Fruit fly (Drosophila melanogaster) whole organism, adult: Measurements from ENCODE around the gene Wdr81.
A peak's percentile ranks its signal among the peaks of the same experiment; 100 is the strongest.

ENCODE experiments used
- CG11617 ChIP-seq: fragments of 200-800 bp; sonication (Bioruptor generic); optimal IDR thresholded peaks from 2 replicates; lab custom pipeline; 2017; ENCODE audit warnings: mild to moderate bottlenecking, missing biosample characterization, missing genetic modification reagents, missing genetic modification characterization
- CG12768 ChIP-seq: fragments of 200-800 bp; sonication (Bioruptor generic); optimal IDR thresholded peaks from 2 replicates; lab custom pipeline; 2017; ENCODE audit warnings: missing biosample characterization, missing genetic modification characterization, mild to moderate bottlenecking, moderate library complexity, missing genetic modification reagents
- CG14711 ChIP-seq: fragments of 200-800 bp; sonication (Bioruptor generic); optimal IDR thresholded peaks from 2 replicates; lab custom pipeline; 2018; ENCODE audit warnings: missing biosample characterization, mild to moderate bottlenecking, missing genetic modification characterization, moderate library complexity
- CG1620 ChIP-seq: fragments of 200-800 bp; sonication (Bioruptor generic); optimal IDR thresholded peaks from 2 replicates; lab custom pipeline; 2016; ENCODE audit warnings: missing biosample characterization, missing genetic modification characterization
- CG33017 ChIP-seq: fragments of 200-800 bp; sonication (Bioruptor generic); optimal IDR thresholded peaks from 2 replicates; lab custom pipeline; 2018; ENCODE audit warnings: missing biosample characterization, mild to moderate bottlenecking, missing genetic modification characterization, moderate library complexity
- CG5204 ChIP-seq: fragments of 200-800 bp; sonication (Bioruptor generic); optimal IDR thresholded peaks from 2 replicates; lab custom pipeline; 2016; ENCODE audit warnings: missing biosample characterization, missing genetic modification characterization
- CG7045 ChIP-seq: fragments of 200-800 bp; sonication (Bioruptor generic); optimal IDR thresholded peaks from 2 replicates; lab custom pipeline; 2017; ENCODE audit warnings: missing biosample characterization, mild to moderate bottlenecking, missing genetic modification characterization
- CG7101 ChIP-seq: fragments of 200-800 bp; sonication (Bioruptor generic); optimal IDR thresholded peaks from 2 replicates; lab custom pipeline; 2018; ENCODE audit warnings: missing biosample characterization, mild to moderate bottlenecking, missing genetic modification characterization, moderate library complexity
- Clk ChIP-seq: fragments of 200-800 bp; sonication (Bioruptor generic); optimal IDR thresholded peaks from 2 replicates; lab custom pipeline; 2017; ENCODE audit warnings: missing biosample characterization, missing genetic modification characterization
- Crg-1 ChIP-seq: fragments of 200-800 bp; sonication (Bioruptor generic); optimal IDR thresholded peaks from 2 replicates; lab custom pipeline; 2016; ENCODE audit warnings: missing biosample characterization, missing genetic modification characterization
- Hr96 ChIP-seq: fragments of 200-800 bp; sonication (Bioruptor generic); optimal IDR thresholded peaks from 2 replicates; lab custom pipeline; 2016; ENCODE audit warnings: missing biosample characterization, missing genetic modification characterization
- Mnt ChIP-seq: fragments of 200-800 bp; sonication (Bioruptor generic); optimal IDR thresholded peaks from 2 replicates; lab custom pipeline; 2016; ENCODE audit warnings: missing biosample characterization, mild to moderate bottlenecking, missing genetic modification characterization
- bab1 ChIP-seq: fragments of 200-800 bp; sonication (Bioruptor generic); optimal IDR thresholded peaks from 3 replicates; lab custom pipeline; 2019; ENCODE audit warnings: missing biosample characterization, mild to moderate bottlenecking, missing genetic modification characterization, moderate library complexity
- cic ChIP-seq: fragments of 200-800 bp; sonication (Bioruptor generic); optimal IDR thresholded peaks from 2 replicates; lab custom pipeline; 2017; ENCODE audit warnings: missing biosample characterization, mild to moderate bottlenecking, missing genetic modification characterization, moderate library complexity
- cnc ChIP-seq, 2 experiments: fragments of >200 bp; optimal IDR thresholded peaks; 2 replicates each; lab custom pipeline; 2017
- kay ChIP-seq: fragments of 200-800 bp; sonication (Bioruptor generic); peaks from one replicate; lab custom pipeline; 2016; ENCODE audit warnings: missing biosample characterization, missing genetic modification characterization, borderline replicate concordance
- ovo ChIP-seq: fragments of 200-800 bp; sonication (Bioruptor generic); optimal IDR thresholded peaks from 2 replicates; lab custom pipeline; 2016; ENCODE audit warnings: missing biosample characterization, missing genetic modification characterization
- pad ChIP-seq: fragments of 200-800 bp; sonication (Bioruptor generic); optimal IDR thresholded peaks from 3 replicates; lab custom pipeline; 2017; ENCODE audit warnings: missing biosample characterization, missing genetic modification characterization, mild to moderate bottlenecking, moderate library complexity, missing genetic modification reagents
- tj ChIP-seq: fragments of 200-800 bp; sonication (Bioruptor generic); optimal IDR thresholded peaks from 3 replicates; lab custom pipeline; 2017; ENCODE audit warnings: missing biosample characterization, mild to moderate bottlenecking, missing genetic modification characterization, moderate library complexity
- toe ChIP-seq: fragments of 200-800 bp; sonication (Bioruptor generic); optimal IDR thresholded peaks from 2 replicates; lab custom pipeline; 2016; ENCODE audit warnings: missing biosample characterization, missing genetic modification characterization

Wdr81 gene

DNA sequence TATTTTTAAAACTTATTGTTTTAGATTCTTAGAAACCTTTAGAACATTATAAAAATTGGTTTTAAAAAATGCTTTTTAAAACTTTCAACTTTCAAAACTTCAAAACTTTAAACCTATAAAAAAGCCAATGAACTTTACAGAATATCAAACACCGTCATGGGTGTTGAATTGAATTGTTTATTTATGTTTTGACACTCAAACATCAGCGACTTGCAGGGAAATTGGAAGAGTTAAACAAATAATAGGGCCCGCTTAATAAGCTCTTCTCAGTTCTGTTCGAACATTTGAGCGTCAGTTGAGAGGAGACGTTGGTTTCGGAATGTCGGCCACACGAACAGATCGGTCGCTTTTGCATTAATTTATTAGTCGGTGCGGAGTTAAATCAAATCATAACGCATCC is 28.4 kb upstream of the Wdr81 start, which contains the start of gene PLCXD:
TSS of gene PLCXD (plus strand) at position 286 of the 400 bp plus-strand sequence.
- TF ChIP-seq Mnt (GFP tag; lab: Kevin White, UChicago), result no peak
- TF ChIP-seq CG1620 (GFP tag; lab: Kevin White, UChicago), result no peak
- no peak for TF ChIP-seq CG14711 (tag; lab: Kevin White, UChicago)
- TF ChIP-seq CG33017, result no peak
- no peak for TF ChIP-seq CG5204 (GFP tag; lab: Kevin White, UChicago)
- no peak for TF ChIP-seq Clk (GFP tag; lab: Kevin White, UChicago)
- no peak for TF ChIP-seq Crg-1 (GFP tag; lab: Kevin White, UChicago)
- TF ChIP-seq Hr96 (GFP tag; lab: Kevin White, UChicago), result no peak
- TF ChIP-seq CG7045 (GFP tag; lab: Kevin White, UChicago), result no peak
- no peak for TF ChIP-seq toe (GFP tag; lab: Kevin White, UChicago)
- no peak for TF ChIP-seq cnc (optimal IDR thresholded peaks at IDR 0.05; lab: Kevin White, UChicago)
- no peak for TF ChIP-seq pad (GFP tag; lab: Kevin White, UChicago)
- no peak for TF ChIP-seq ovo (GFP tag; lab: Kevin White, UChicago)
- no peak for TF ChIP-seq cic (GFP tag; lab: Kevin White, UChicago)

- TF ChIP-seq Hr96 (GFP tag; lab: Kevin White, UChicago) (no peak), Mnt (GFP tag; lab: Kevin White, UChicago) (no peak), CG5204 (GFP tag; lab: Kevin White, UChicago) (no peak), toe (GFP tag; lab: Kevin White, UChicago) (no peak), bab1 (GFP tag; lab: Kevin White, UChicago) (no peak), CG33017 (no peak), tj (no peak), CG1620 (GFP tag; lab: Kevin White, UChicago) (no peak), kay (GFP tag; lab: Kevin White, UChicago) (no peak), Crg-1 (GFP tag; lab: Kevin White, UChicago) (no peak), ovo (GFP tag; lab: Kevin White, UChicago) (no peak), Clk (GFP tag; lab: Kevin White, UChicago) (no peak), CG7045 (GFP tag; lab: Kevin White, UChicago) (no peak), CG7101 (tag; lab: Kevin White, UChicago) (no peak), cnc (optimal IDR thresholded peaks at IDR 0.05; lab: Kevin White, UChicago) (no peak), CG12768 (no peak)
Measured at dm6 chr2L:12048723-12049122, 28.0 kb upstream of the Wdr81 start, which contains the start of gene Plzf. Plzf (minus strand) TSS chr2L:12048918.

DNA sequence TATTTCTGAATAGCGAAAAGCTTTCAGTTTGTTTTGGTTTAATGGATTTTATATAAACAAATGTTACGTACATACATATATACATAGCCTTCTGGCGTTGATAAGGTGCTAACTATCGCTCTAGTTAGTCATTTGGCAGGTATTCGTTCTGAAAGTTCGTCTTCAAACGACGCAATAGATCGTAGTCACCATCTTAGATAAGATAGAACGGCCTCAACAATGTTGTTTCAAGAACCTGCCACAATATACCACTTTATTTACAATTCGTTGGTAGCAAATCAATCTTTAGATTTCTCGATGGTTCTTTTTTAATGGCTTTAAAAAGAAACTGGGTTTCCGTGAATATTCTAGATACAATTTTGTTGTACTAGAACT is 26.1 kb upstream of the Wdr81 start:
- TF ChIP-seq tj (no peak), kay (GFP tag; lab: Kevin White, UChicago) (no peak)

dm6 chr2L:12045941-12046855 is 25.4 kb upstream of the Wdr81 start, which contains the start of gene CG6770:
CG6770 (minus strand) TSS chr2L:12046118.
- TF ChIP-seq Clk (GFP tag; lab: Kevin White, UChicago) (no peak), cnc (optimal IDR thresholded peaks at IDR 0.05; lab: Kevin White, UChicago) (no peak), CG7045 (GFP tag; lab: Kevin White, UChicago) (peak; percentile 82), Hr96 (GFP tag; lab: Kevin White, UChicago) (peak; percentile 75), CG7101 (tag; lab: Kevin White, UChicago) (peak; percentile 97), CG5204 (GFP tag; lab: Kevin White, UChicago) (peak; percentile 85), CG33017 (peak; percentile 97), Mnt (GFP tag; lab: Kevin White, UChicago) (peak; percentile 70), CG11617 (peak; percentile 95), kay (GFP tag; lab: Kevin White, UChicago) (peak; percentile 93), bab1 (GFP tag; lab: Kevin White, UChicago) (peak; percentile 89), pad (GFP tag; lab: Kevin White, UChicago) (peak; percentile 43), tj (peak; percentile 96), Crg-1 (GFP tag; lab: Kevin White, UChicago) (peak; percentile 74), CG12768 (peak; percentile 92), CG1620 (GFP tag; lab: Kevin White, UChicago) (peak; percentile 79), CG14711 (tag; lab: Kevin White, UChicago) (peak; percentile 100), cic (GFP tag; lab: Kevin White, UChicago) (peak; percentile 45), ovo (GFP tag; lab: Kevin White, UChicago) (peak; percentile 27), toe (GFP tag; lab: Kevin White, UChicago) (peak; percentile 85)

dm6 chr2L:12045578-12045940 is 24.8 kb upstream of the Wdr81 start:
- TF ChIP-seq cnc (optimal IDR thresholded peaks at IDR 0.05; lab: Kevin White, UChicago) (peak in 1 of 2 experiments; percentile 48), pad (GFP tag; lab: Kevin White, UChicago) (peak; percentile 81), kay (GFP tag; lab: Kevin White, UChicago) (no peak), CG11617 (no peak)
